Worm (Caenorhabditis elegans) whole organism, dauer: ENCODE data around the gene pars-1.

ENCODE experiments used
- unc-62 ChIP-seq: sonication (generic microtip); optimal IDR thresholded peaks from 2 replicates; lab custom pipeline; 2017; ENCODE audit warnings: missing biosample characterization, missing genetic modification reagents, missing genetic modification characterization

The pars-1 gene

DNA sequence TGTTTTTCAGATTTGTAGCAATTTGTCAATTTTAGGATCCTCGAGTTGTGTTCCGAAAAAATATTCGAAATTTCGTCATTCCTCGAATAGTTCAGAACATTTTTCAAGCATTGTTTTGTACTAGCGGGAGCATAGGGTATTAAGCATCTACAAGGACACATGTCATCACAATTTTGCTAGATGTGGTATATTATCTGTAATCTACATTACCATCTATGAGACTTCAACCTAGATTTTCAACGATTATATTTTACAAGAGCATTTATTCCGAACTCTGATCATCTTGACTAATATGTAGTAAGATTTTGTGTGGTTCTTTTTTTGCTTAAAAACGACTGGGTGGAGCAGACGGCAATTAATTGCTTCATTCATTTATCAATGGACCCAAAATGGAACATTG is 24.2 kb downstream of the pars-1 start:
- no peak for TF ChIP-seq unc-62

DNA sequence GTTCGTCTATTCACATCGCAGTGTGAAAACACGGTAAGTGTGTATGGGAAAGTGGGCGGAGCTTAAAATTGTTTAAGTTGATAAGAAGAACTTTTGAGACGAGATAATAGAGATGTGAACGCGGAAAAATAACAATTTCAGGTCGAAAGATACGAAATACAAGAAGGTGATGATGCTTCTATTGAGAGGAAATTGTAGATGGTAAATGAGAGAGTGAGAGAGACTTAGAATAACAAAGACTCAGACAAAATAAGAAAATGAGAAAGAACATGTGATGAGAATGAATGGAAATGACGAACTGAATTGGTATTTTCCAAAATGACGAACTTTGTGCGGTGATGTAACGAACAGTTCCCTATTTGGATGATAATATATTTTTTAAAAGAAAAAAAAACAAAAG is 32.3 kb downstream of the pars-1 start:
- TF ChIP-seq unc-62: no peak

DNA sequence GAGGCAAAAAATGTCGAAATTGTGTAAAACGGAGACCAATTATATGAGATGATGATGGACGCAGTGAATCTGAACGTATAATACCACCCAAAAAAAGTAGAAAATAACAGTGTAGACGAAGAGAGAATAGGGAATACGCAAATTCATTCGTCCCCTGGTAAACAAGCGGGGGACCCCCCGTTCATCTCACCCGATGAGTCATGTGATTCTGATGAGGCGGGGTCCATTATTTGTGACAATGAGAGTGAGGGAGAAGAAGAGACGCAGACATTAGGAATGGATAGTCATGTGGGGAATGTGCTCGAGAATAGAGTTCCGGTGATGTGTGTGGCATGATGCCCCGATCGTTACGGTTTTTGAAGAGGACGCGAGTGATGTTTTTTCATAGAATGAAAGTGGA is 33.3 kb downstream of the pars-1 start:
- TF ChIP-seq unc-62: no peak

DNA sequence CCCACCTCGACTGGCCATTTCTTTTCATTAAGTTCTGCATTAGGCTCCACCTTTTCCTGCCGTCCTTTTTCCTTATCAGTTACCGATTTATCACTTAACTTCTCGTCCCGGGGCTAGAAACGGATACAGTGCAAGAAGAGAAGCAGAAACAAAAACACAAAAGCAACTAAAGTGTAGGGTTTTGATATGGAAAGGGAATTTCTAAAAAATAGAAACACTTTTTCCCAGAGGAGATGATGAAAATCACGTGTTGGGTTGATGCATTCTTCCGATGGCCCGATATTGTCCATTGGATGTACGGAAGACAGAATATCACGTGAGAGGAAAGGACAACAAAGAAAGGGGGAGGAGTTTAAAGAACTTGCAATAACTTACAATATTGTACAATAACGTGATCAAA is 34.0 kb downstream of the pars-1 start:
- TF ChIP-seq unc-62: no peak

DNA sequence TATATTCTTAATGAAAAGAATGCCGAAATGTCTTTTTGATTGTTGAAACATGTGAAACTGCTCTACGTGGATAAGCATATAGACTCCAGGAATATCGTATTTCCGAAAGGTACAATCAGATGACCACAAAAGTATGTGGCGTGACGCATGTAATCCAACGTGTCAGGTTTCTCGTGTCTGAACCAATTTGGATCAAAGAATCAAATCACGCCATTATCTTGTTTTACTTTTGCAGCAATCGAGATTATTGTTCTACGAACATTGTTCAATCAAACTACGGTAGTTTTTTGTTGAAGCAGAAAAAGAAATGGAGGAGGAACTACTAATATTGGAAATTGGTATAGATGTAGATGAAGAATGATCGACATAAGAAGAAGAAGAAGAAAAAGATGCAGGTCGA is 34.9 kb downstream of the pars-1 start:
- no peak for TF ChIP-seq unc-62

DNA sequence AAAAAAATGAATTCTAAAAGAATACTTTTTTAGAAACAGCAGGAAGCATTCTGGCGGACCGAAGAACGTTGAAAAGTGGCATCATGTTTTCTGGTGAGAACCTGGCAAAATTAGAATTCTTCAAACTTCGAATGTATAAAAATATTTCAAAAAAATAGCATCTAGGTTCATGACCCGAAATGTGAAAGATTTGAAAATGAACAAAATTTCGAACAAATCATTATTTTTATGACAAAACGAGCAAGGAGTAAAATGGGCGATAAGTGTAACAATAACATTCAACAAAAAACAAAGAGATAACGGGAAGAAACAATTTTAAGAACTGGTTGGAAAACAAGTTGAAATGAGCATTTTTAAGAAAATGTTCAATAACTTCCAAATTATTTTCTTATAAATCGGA is 36.5 kb downstream of the pars-1 start, which contains the start of gene psd-1:
TSS of gene psd-1 (minus strand) at position 101 of the 400 bp plus-strand sequence.
- TF ChIP-seq unc-62: no peak

DNA sequence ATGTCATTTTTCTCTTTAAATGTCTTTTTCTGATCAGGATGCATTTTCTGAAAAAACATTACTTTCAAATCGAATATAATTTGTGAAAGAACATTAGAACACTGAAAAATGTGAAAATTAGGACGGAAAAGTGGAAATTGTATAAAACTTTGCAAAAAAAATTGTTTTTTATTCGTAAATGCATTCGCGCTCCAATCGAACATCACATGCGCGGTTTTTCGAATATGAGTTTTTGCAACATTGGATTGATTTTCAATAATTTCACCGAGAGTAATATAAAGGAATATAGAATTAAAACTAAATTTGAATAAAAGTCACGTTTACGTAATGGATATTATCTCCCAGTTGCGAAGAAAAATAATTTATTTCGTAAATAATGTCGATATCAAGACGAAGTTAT is 38.4 kb downstream of the pars-1 start, which contains the start of the genes spot-1 and B0361.11:
TSS of gene spot-1 (minus strand) at position 47 of the 400 bp plus-strand sequence.
TSS of gene B0361.11 (plus strand) at position 372 of the 400 bp plus-strand sequence.
- TF ChIP-seq unc-62: no peak

- no peak for TF ChIP-seq unc-62
These were observed 39.7 kb downstream of the pars-1 start for ce11 chrIII:7278491-7278890.

DNA sequence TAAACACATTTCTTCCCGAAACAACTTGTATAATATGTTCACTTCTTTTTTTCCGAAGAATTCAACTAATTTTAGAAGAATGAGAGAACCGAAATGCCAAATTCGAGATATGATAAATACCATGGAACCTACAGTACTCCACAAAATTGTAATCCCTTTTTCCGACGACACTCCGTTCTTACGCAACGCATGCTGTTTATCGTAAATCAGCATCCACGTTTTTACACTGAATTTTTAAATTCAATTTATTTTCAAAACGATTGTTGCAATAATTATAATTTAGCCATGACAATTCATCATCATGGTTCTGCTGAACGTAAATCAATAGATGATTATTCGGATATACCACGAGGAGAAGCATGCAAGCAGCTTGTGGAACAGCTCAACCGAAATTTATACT is 42.4 kb downstream of the pars-1 start, which contains the start of gene B0361.3:
TSS of gene B0361.3 (plus strand) at position 284 of the 400 bp plus-strand sequence.
- TF ChIP-seq unc-62: no peak

- no peak for TF ChIP-seq unc-62
These were observed 47.0 kb downstream of the pars-1 start, which contains the start of gene pho-5 for ce11 chrIII:7285783-7286182. Gene pho-5, minus strand, starts transcription at chrIII:7285883.

ce11 chrIII:7287503-7287902 is 48.7 kb downstream of the pars-1 start, which contains the start of gene ykt-6:
Gene ykt-6, minus strand, starts transcription at chrIII:7287603.
- no peak for TF ChIP-seq unc-62

DNA sequence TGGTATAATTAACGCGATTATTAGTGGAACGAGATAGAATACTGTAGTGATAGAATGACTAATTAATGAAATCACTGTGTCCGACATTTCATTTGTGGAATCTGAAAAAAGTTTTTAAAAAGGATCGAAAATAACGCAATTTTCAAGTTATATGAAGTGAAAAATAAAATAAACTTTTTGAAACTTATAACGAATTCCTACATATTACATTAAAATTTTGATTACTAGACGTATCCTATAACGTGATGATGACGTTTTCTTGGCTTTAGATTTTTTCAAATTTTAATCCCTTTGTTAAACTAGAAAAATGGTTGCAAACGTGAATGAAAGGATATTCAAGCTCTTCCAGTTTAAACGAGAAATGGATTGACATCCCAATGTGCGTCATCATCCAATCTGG is 51.6 kb downstream of the pars-1 start, which contains the start of gene algn-11:
TSS of gene algn-11 (minus strand) at position 101 of the 400 bp plus-strand sequence.
- TF ChIP-seq unc-62: no peak
